Fruit fly (Drosophila melanogaster) whole organism, embryonic: ENCODE results near the gene CG31710.

Experiments used
- Atf3 ChIP-seq: fragments of 200-800 bp; sonication (Bioruptor generic); optimal IDR thresholded peaks from 3 replicates; lab custom pipeline; 2016; ENCODE audit warnings: missing biosample characterization, missing genetic modification characterization
- Bgb ChIP-seq: fragments of 200-800 bp; sonication (Bioruptor generic); IDR thresholded peaks from 2 replicates; pipeline ENCODE4 v1.3.6; 2022; ENCODE audit warnings: missing biosample characterization, missing genetic modification characterization; ENCODE audit not compliant: partially characterized antibody
- Bteb2 ChIP-seq: fragments of 200-800 bp; sonication (Bioruptor generic); optimal IDR thresholded peaks from 2 replicates; lab custom pipeline; 2016; ENCODE audit warnings: missing biosample characterization, missing genetic modification characterization
- CG12104 ChIP-seq: fragments of 200-800 bp; sonication (Bioruptor generic); optimal IDR thresholded peaks from 3 replicates; lab custom pipeline; 2016; ENCODE audit warnings: missing biosample characterization, missing genetic modification characterization
- CG14050 ChIP-seq: fragments of 200-800 bp; sonication (Bioruptor generic); IDR thresholded peaks from 3 replicates; pipeline ENCODE4 v1.3.6; 2022; ENCODE audit warnings: missing biosample characterization, missing genetic modification characterization
- CG15073 ChIP-seq: fragments of 200-800 bp; sonication (Bioruptor generic); optimal IDR thresholded peaks from 2 replicates; lab custom pipeline; 2016; ENCODE audit warnings: missing biosample characterization, missing genetic modification characterization
- CG15479 ChIP-seq: fragments of 200-800 bp; sonication (Bioruptor generic); optimal IDR thresholded peaks from 3 replicates; lab custom pipeline; 2019; ENCODE audit warnings: missing biosample characterization, mild to moderate bottlenecking, missing genetic modification characterization, moderate library complexity
- CG2199 ChIP-seq: fragments of 200-800 bp; sonication (Bioruptor generic); IDR thresholded peaks from 3 replicates; pipeline ENCODE4 v1.3.6; 2022; ENCODE audit warnings: missing biosample characterization, missing genetic modification characterization
- CG2202 ChIP-seq: fragments of 200-800 bp; sonication (Bioruptor generic); optimal IDR thresholded peaks from 2 replicates; lab custom pipeline; 2018; ENCODE audit warnings: missing biosample characterization, mild to moderate bottlenecking, missing genetic modification characterization
- CG4617 ChIP-seq: fragments of 200-800 bp; sonication (Bioruptor generic); optimal IDR thresholded peaks from 3 replicates; lab custom pipeline; 2016; ENCODE audit warnings: missing biosample characterization, missing genetic modification characterization, borderline replicate concordance
- CG6654 ChIP-seq: fragments of 200-800 bp; sonication (Bioruptor generic); optimal IDR thresholded peaks from 2 replicates; lab custom pipeline; 2017; ENCODE audit warnings: missing biosample characterization, mild to moderate bottlenecking, missing genetic modification characterization
- CG7786 ChIP-seq: fragments of 200-800 bp; sonication (Bioruptor generic); optimal IDR thresholded peaks from 2 replicates; lab custom pipeline; 2016; ENCODE audit warnings: missing biosample characterization, missing genetic modification characterization
- CG8924 ChIP-seq: fragments of 200-800 bp; optimal IDR thresholded peaks from 3 replicates; lab custom pipeline; 2019; ENCODE audit warnings: missing biosample characterization, mild to moderate bottlenecking, missing genetic modification characterization, moderate library complexity
- CG9609 ChIP-seq: fragments of 200-800 bp; sonication (Bioruptor generic); optimal IDR thresholded peaks from 3 replicates; lab custom pipeline; 2016; ENCODE audit warnings: missing biosample characterization, missing genetic modification characterization
- CG9876 ChIP-seq: fragments of 200-800 bp; sonication (Bioruptor generic); optimal IDR thresholded peaks from 2 replicates; lab custom pipeline; 2016; ENCODE audit warnings: missing biosample characterization, missing genetic modification characterization
- Chrac-16 ChIP-seq: fragments of 200-800 bp; sonication (Bioruptor generic); optimal IDR thresholded peaks from 3 replicates; lab custom pipeline; 2016; ENCODE audit warnings: missing biosample characterization, missing genetic modification characterization
- D ChIP-seq, 2 experiments: fragments of 200-800 bp in 1 of 2; fragments of >200 bp in 1 of 2; sonication (Bioruptor generic) in 1 of 2; optimal IDR thresholded peaks; 2 replicates in 1 of 2; 3 replicates in 1 of 2; lab custom pipeline; 2017; ENCODE audit warnings: mild to moderate bottlenecking in 1 of 2, missing biosample characterization in 1 of 2, missing genetic modification characterization in 1 of 2, missing genetic modification reagents in 1 of 2
- D19B ChIP-seq: fragments of 200-800 bp; sonication (Bioruptor generic); optimal IDR thresholded peaks from 2 replicates; lab custom pipeline; 2017; ENCODE audit warnings: missing biosample characterization, mild to moderate bottlenecking, missing genetic modification characterization
- Dbx ChIP-seq: fragments of 200-800 bp; sonication (Bioruptor generic); IDR thresholded peaks from 3 replicates; pipeline ENCODE4 v1.3.6; 2022; ENCODE audit warnings: missing biosample characterization, missing genetic modification characterization
- Dref ChIP-seq: fragments of 200-800 bp; sonication (Bioruptor generic); IDR thresholded peaks from 2 replicates; pipeline ENCODE4 v1.3.6; 2022; ENCODE audit warnings: missing biosample characterization, missing genetic modification characterization
- E2f2 ChIP-seq: fragments of 200-800 bp; sonication (Bioruptor generic); IDR thresholded peaks from 2 replicates; pipeline ENCODE4 v1.3.6; 2022; ENCODE audit warnings: missing biosample characterization, missing genetic modification characterization
- HLHmδ ChIP-seq: fragments of 200-800 bp; sonication (Bioruptor generic); optimal IDR thresholded peaks from 2 replicates; lab custom pipeline; 2018; ENCODE audit warnings: missing biosample characterization, mild to moderate bottlenecking, missing genetic modification characterization, moderate library complexity
- Mes4 ChIP-seq: fragments of 200-800 bp; sonication (Bioruptor generic); optimal IDR thresholded peaks from 2 replicates; lab custom pipeline; 2016; ENCODE audit warnings: missing biosample characterization, missing genetic modification characterization
- Opbp ChIP-seq: fragments of 200-800 bp; sonication (Bioruptor generic); IDR thresholded peaks from 3 replicates; pipeline ENCODE4 v1.3.6; 2022; ENCODE audit warnings: missing biosample characterization, missing genetic modification characterization; ENCODE audit not compliant: partially characterized antibody
- Pdp1 ChIP-seq, 2 experiments: fragments of 200-800 bp; sonication (Bioruptor generic); optimal IDR thresholded peaks; 3 replicates each; lab custom pipeline; 2016; ENCODE audit warnings: missing biosample characterization in 2 of 2, missing genetic modification characterization in 2 of 2, mild to moderate bottlenecking in 1 of 2, moderate library complexity in 1 of 2
- Trl ChIP-seq, 3 experiments: fragments of >200 bp in 2 of 3; fragments of 200-800 bp in 1 of 3; sonication (Bioruptor generic) in 1 of 3; optimal IDR thresholded peaks; 2 replicates in 1 of 3; 3 replicates in 2 of 3; lab custom pipeline; 2016 to 2017; ENCODE audit warnings: missing biosample characterization in 1 of 3, missing genetic modification characterization in 1 of 3
- ash1 ChIP-seq: fragments of 200-800 bp; sonication (Bioruptor generic); optimal IDR thresholded peaks from 2 replicates; lab custom pipeline; 2018; ENCODE audit warnings: missing biosample characterization, mild to moderate bottlenecking, missing genetic modification characterization
- ato ChIP-seq: fragments of 200-800 bp; sonication (Bioruptor generic); IDR thresholded peaks from 2 replicates; pipeline ENCODE4 v1.3.6; 2022; ENCODE audit warnings: missing biosample characterization, missing genetic modification characterization; ENCODE audit not compliant: partially characterized antibody
- bcd ChIP-seq: fragments of 200-800 bp; sonication (Bioruptor generic); optimal IDR thresholded peaks from 2 replicates; lab custom pipeline; 2017; ENCODE audit warnings: missing biosample characterization, mild to moderate bottlenecking, missing genetic modification characterization
- cad ChIP-seq: fragments of >200 bp; optimal IDR thresholded peaks from 2 replicates; lab custom pipeline; 2017; ENCODE audit warnings: missing biosample characterization, missing genetic modification characterization
- chm ChIP-seq: fragments of 200-800 bp; sonication (Bioruptor generic); IDR thresholded peaks from 2 replicates; pipeline ENCODE4 v1.3.6; 2022; ENCODE audit warnings: missing biosample characterization, missing genetic modification characterization
- crol ChIP-seq: fragments of 200-800 bp; sonication (Bioruptor generic); IDR thresholded peaks from 2 replicates; pipeline ENCODE4 v1.3.6; 2022; ENCODE audit warnings: missing biosample characterization, missing genetic modification characterization
- da ChIP-seq: fragments of 200-800 bp; sonication (Bioruptor generic); optimal IDR thresholded peaks from 2 replicates; lab custom pipeline; 2016; ENCODE audit warnings: missing biosample characterization, missing genetic modification characterization
- dati ChIP-seq: fragments of 200-800 bp; sonication (Bioruptor generic); IDR thresholded peaks from 2 replicates; pipeline ENCODE4 v1.3.6; 2022; ENCODE audit warnings: missing biosample characterization, missing genetic modification characterization
- ewg ChIP-seq: fragments of 200-800 bp; sonication (Bioruptor generic); optimal IDR thresholded peaks from 3 replicates; lab custom pipeline; 2017; ENCODE audit warnings: mild to moderate bottlenecking, missing biosample characterization, missing genetic modification reagents, missing genetic modification characterization
- eyg ChIP-seq: fragments of 200-800 bp; sonication (Bioruptor generic); optimal IDR thresholded peaks from 3 replicates; lab custom pipeline; 2016; ENCODE audit warnings: missing biosample characterization, missing genetic modification characterization
- fd96Cb ChIP-seq: fragments of 200-800 bp; sonication (Bioruptor generic); optimal IDR thresholded peaks from 2 replicates; lab custom pipeline; 2018; ENCODE audit warnings: missing biosample characterization, mild to moderate bottlenecking, missing genetic modification characterization, moderate library complexity
- gce ChIP-seq: fragments of 200-800 bp; sonication (Bioruptor generic); IDR thresholded peaks from 3 replicates; pipeline ENCODE4 v1.3.6; 2022; ENCODE audit warnings: missing biosample characterization, missing genetic modification characterization
- grau ChIP-seq: fragments of 200-800 bp; optimal IDR thresholded peaks from 3 replicates; lab custom pipeline; 2019; ENCODE audit warnings: missing biosample characterization, mild to moderate bottlenecking, missing genetic modification characterization, moderate library complexity
- inv ChIP-seq: fragments of 200-800 bp; sonication (Bioruptor generic); IDR thresholded peaks from 2 replicates; pipeline ENCODE4 v1.3.6; 2022; ENCODE audit warnings: missing biosample characterization, missing genetic modification characterization; ENCODE audit not compliant: partially characterized antibody
- ken ChIP-seq: fragments of 200-800 bp; sonication (Bioruptor generic); IDR thresholded peaks from 3 replicates; pipeline ENCODE4 v1.3.6; 2022; ENCODE audit warnings: missing biosample characterization, missing genetic modification characterization
- knrl ChIP-seq: fragments of 200-800 bp; sonication (Bioruptor generic); IDR thresholded peaks from 3 replicates; pipeline ENCODE4 v1.3.6; 2022; ENCODE audit warnings: missing biosample characterization, missing genetic modification characterization; ENCODE audit not compliant: partially characterized antibody
- lbe ChIP-seq: fragments of 200-800 bp; sonication (Bioruptor generic); optimal IDR thresholded peaks from 2 replicates; lab custom pipeline; 2016; ENCODE audit warnings: missing biosample characterization, mild to moderate bottlenecking, missing genetic modification characterization
- sima ChIP-seq: fragments of 200-800 bp; sonication (Bioruptor generic); optimal IDR thresholded peaks from 2 replicates; lab custom pipeline; 2016; ENCODE audit warnings: missing biosample characterization, missing genetic modification characterization
- slbo ChIP-seq: fragments of 200-800 bp; sonication (Bioruptor generic); IDR thresholded peaks from 2 replicates; pipeline ENCODE4 v1.3.6; 2022; ENCODE audit warnings: missing biosample characterization, missing genetic modification characterization
- sob ChIP-seq: fragments of 200-800 bp; sonication (Bioruptor generic); IDR thresholded peaks from 2 replicates; pipeline ENCODE4 v1.3.6; 2022; ENCODE audit warnings: missing biosample characterization, missing genetic modification characterization
- sqz ChIP-seq: fragments of 200-800 bp; sonication (Bioruptor generic); optimal IDR thresholded peaks from 3 replicates; lab custom pipeline; 2018; ENCODE audit warnings: missing biosample characterization, mild to moderate bottlenecking, missing genetic modification characterization
- stwl ChIP-seq: fragments of 200-800 bp; sonication (Bioruptor generic); optimal IDR thresholded peaks from 3 replicates; lab custom pipeline; 2018; ENCODE audit warnings: missing biosample characterization, mild to moderate bottlenecking, missing genetic modification characterization, moderate library complexity
- tll ChIP-seq, 2 experiments: fragments of 200-800 bp in 1 of 2; fragments of >200 bp in 1 of 2; sonication (Bioruptor generic) in 1 of 2; optimal IDR thresholded peaks; 2 replicates each; lab custom pipeline; 2017 to 2019; ENCODE audit warnings: missing biosample characterization in 2 of 2, missing genetic modification characterization in 2 of 2, mild to moderate bottlenecking in 1 of 2, moderate library complexity in 1 of 2
- vfl ChIP-seq: fragments of 200-800 bp; sonication (Bioruptor generic); optimal IDR thresholded peaks from 2 replicates; lab custom pipeline; 2016; ENCODE audit warnings: missing biosample characterization, missing genetic modification characterization

Gene CG31710

dm6 chr2L:9711107-9711585 lies 5.4 kb upstream of the CG31710 start, which contains the start of gene CG4364 (continued):
- TF ChIP-seq D (optimal IDR thresholded peaks at IDR 0.05; lab: Kevin White, UChicago) (no peak), D (GFP tag; optimal IDR thresholded peaks at IDR 0.05; lab: Kevin White, UChicago) (no peak), Pdp1 (GFP tag; optimal IDR thresholded peaks at IDR 0.05; lab: Kevin White, UChicago) (peak in 1 of 2 experiments; percentile 70), eyg (GFP tag; lab: Kevin White, UChicago) (no peak), CG9876 (GFP tag; lab: Kevin White, UChicago) (no peak), Opbp (GFP tag; lab: Robert Waterston, UW) (no peak; the same call in 2 of the 3 replicates), stwl (tag; lab: Kevin White, UChicago) (peak; percentile 85), bcd (no peak), inv (peak; percentile 66), vfl (GFP tag; lab: Kevin White, UChicago) (no peak), crol (GFP tag; lab: Robert Waterston, UW) (no peak), sob (GFP tag; lab: Robert Waterston, UW) (peak; percentile 36; the same call in 1 of the 2 replicates), Atf3 (GFP tag; lab: Kevin White, UChicago) (no peak), CG2199 (GFP tag; lab: Robert Waterston, UW) (no peak), HLHmδ (GFP tag; lab: Kevin White, UChicago) (no peak), D19B (no peak), da (no peak), CG8924 (tag; lab: Kevin White, UChicago) (no peak), CG6654 (no peak), Trl (optimal IDR thresholded peaks at IDR 0.05; lab: Kevin White, UChicago) (no peak), Trl (GFP tag; optimal IDR thresholded peaks at IDR 0.05; lab: Kevin White, UChicago) (peak; percentile 9), CG12104 (GFP tag; lab: Kevin White, UChicago) (no peak), gce (GFP tag; lab: Robert Waterston, UW) (no peak), knrl (GFP tag; lab: Robert Waterston, UW) (peak; percentile 83), ato (GFP tag; lab: Robert Waterston, UW) (peak; percentile 44; the same call in 1 of the 2 replicates), CG15073 (GFP tag; lab: Kevin White, UChicago) (no peak), Bgb (GFP tag; lab: Robert Waterston, UW) (peak; percentile 77), sima (GFP tag; lab: Kevin White, UChicago) (no peak), Dbx (GFP tag; lab: Robert Waterston, UW) (no peak), chm (no peak), fd96Cb (tag; lab: Kevin White, UChicago) (no peak), slbo (GFP tag; lab: Robert Waterston, UW) (no peak), lbe (GFP tag; lab: Kevin White, UChicago) (no peak), ken (GFP tag; lab: Robert Waterston, UW) (no peak), CG9609 (GFP tag; lab: Kevin White, UChicago) (no peak), CG4617 (GFP tag; lab: Kevin White, UChicago) (no peak), sqz (GFP tag; lab: Kevin White, UChicago) (no peak), cad (GFP tag; lab: Kevin White, UChicago) (no peak), CG14050 (no peak), ash1 (GFP tag; lab: Kevin White, UChicago) (no peak), dati (GFP tag; lab: Robert Waterston, UW) (no peak), CG2202 (tag; lab: Kevin White, UChicago) (no peak), Dref (GFP tag; lab: Robert Waterston, UW) (peak; percentile 94), E2f2 (peak; percentile 79), tll (GFP tag; optimal IDR thresholded peaks at IDR 0.05; lab: Kevin White, UChicago) (no peak), Bteb2 (GFP tag; lab: Kevin White, UChicago) (no peak), CG7786 (GFP tag; lab: Kevin White, UChicago) (no peak), Chrac-16 (GFP tag; lab: Kevin White, UChicago) (no peak), ewg (no peak), Mes4 (no peak), grau (tag; lab: Kevin White, UChicago) (no peak), CG15479 (GFP tag; lab: Kevin White, UChicago) (no peak)
